Worm (Caenorhabditis elegans) whole organism, L3 larva: ENCODE measurements around the gene mccc-2.

Experiments used
- ceh-9 ChIP-seq: sonication (generic microtip); optimal IDR thresholded peaks from 2 replicates; lab custom pipeline; 2018; ENCODE audit warnings: missing biosample characterization, missing genetic modification characterization
- fkh-10 ChIP-seq: sonication (generic microtip); optimal IDR thresholded peaks from 2 replicates; lab custom pipeline; 2017; ENCODE audit warnings: missing biosample characterization, missing genetic modification reagents, missing genetic modification characterization
- fkh-2 ChIP-seq: fragments of 150-350 bp; optimal IDR thresholded peaks from 2 replicates; lab custom pipeline; 2014; ENCODE audit warnings: missing biosample characterization, missing genetic modification reagents, missing genetic modification characterization
- lsy-12 ChIP-seq: sonication (generic microtip); optimal IDR thresholded peaks from 2 replicates; lab custom pipeline; 2016; ENCODE audit warnings: mild to moderate bottlenecking, missing genetic modification characterization, missing compliant biosample characterization
- nhr-76 ChIP-seq: fragments of 150-350 bp; sonication (generic microtip); optimal IDR thresholded peaks from 5 replicates; lab custom pipeline; 2014; ENCODE audit warnings: missing biosample characterization, missing genetic modification characterization
- pha-4 ChIP-seq: fragments of 150-350 bp; optimal IDR thresholded peaks from 2 replicates; lab custom pipeline; 2014; ENCODE audit warnings: missing biosample characterization, missing genetic modification reagents, missing genetic modification characterization
- zag-1 ChIP-seq: fragments of 150-350 bp; optimal IDR thresholded peaks from 2 replicates; lab custom pipeline; 2014; ENCODE audit warnings: missing biosample characterization, missing genetic modification characterization

- no peak for TF ChIP-seq ceh-9 (tag; lab: Kevin White, UChicago)
- no peak for TF ChIP-seq fkh-2 (tag; lab: Kevin White, UChicago)
- no peak for TF ChIP-seq pha-4 (tag; lab: Kevin White, UChicago)
- TF ChIP-seq nhr-76 (tag; lab: Kevin White, UChicago) = no peak
- TF ChIP-seq lsy-12 (tag; lab: Kevin White, UChicago) = no peak
- no peak for TF ChIP-seq fkh-10 (GFP tag; lab: Kevin White, UChicago)
- TF ChIP-seq zag-1 (tag; lab: Kevin White, UChicago) = no peak
These were observed 12.0 kb upstream of the mccc-2 start, which contains the start of gene ZK507.1 for ce11 chrIII:9101212-9101611.
